Fruit fly (Drosophila melanogaster): ENCODE measurements around the gene CG8010.

- no peak for TF ChIP-seq CG33017 (tag; optimal IDR thresholded peaks at IDR 0.05)
- TF ChIP-seq Hr96 (GFP tag; optimal IDR thresholded peaks at IDR 0.05) = no peak
- TF ChIP-seq Mnt (GFP tag; optimal IDR thresholded peaks at IDR 0.05) = no peak
- no peak for TF ChIP-seq CG11617 (GFP tag; optimal IDR thresholded peaks at IDR 0.05)
- no peak for TF ChIP-seq pad (GFP tag; optimal IDR thresholded peaks at IDR 0.05)
- TF ChIP-seq CG7101 (tag; optimal IDR thresholded peaks at IDR 0.05) = no peak
These were observed 12.6 kb upstream of the CG8010 start for dm6 chrX:19281271-19281670.

All from whole organism, adult.